Fruit fly (Drosophila melanogaster) whole organism, embryonic: ENCODE data around the gene Blos4.

Experiments used
- Awh ChIP-seq: fragments of 200-800 bp; sonication (Bioruptor generic); IDR thresholded peaks from 2 replicates; pipeline ENCODE4, ENCODE4 v1.3.6; 2022; ENCODE audit warnings: missing biosample characterization, missing genetic modification characterization
- B-H2 ChIP-seq: fragments of 200-800 bp; sonication (Bioruptor generic); optimal IDR thresholded peaks from 2 replicates; lab custom pipeline; 2018; ENCODE audit warnings: missing biosample characterization, mild to moderate bottlenecking, missing genetic modification characterization
- CG11560 ChIP-seq: fragments of 200-800 bp; sonication (Bioruptor generic); IDR thresholded peaks from 3 replicates; pipeline ENCODE4 v1.3.6; 2022; ENCODE audit warnings: missing biosample characterization, missing genetic modification characterization
- CG11695 ChIP-seq: fragments of 200-800 bp; sonication (Bioruptor generic); IDR thresholded peaks from 3 replicates; pipeline ENCODE4 v1.3.6; 2022; ENCODE audit warnings: missing biosample characterization, missing genetic modification characterization
- CG14667 ChIP-seq: fragments of 200-800 bp; sonication (Bioruptor generic); IDR thresholded peaks from 2 replicates; pipeline ENCODE4 v1.3.6; 2022; ENCODE audit warnings: missing biosample characterization, missing genetic modification characterization
- CG1529 ChIP-seq: fragments of 200-800 bp; sonication (Bioruptor generic); optimal IDR thresholded peaks from 3 replicates; lab custom pipeline; 2018; ENCODE audit warnings: missing biosample characterization, missing genetic modification characterization
- CG15514 ChIP-seq: fragments of 200-800 bp; sonication (Bioruptor generic); optimal IDR thresholded peaks from 3 replicates; lab custom pipeline; 2017; ENCODE audit warnings: missing biosample characterization, missing genetic modification characterization, mild to moderate bottlenecking, moderate library complexity, missing genetic modification reagents
- CG16813 ChIP-seq: fragments of 200-800 bp; sonication (Bioruptor generic); IDR thresholded peaks from 3 replicates; pipeline ENCODE4 v1.3.6; 2022; ENCODE audit warnings: missing biosample characterization, missing genetic modification characterization; ENCODE audit not compliant: partially characterized antibody
- CG30431 ChIP-seq: fragments of 200-800 bp; sonication (Bioruptor generic); optimal IDR thresholded peaks from 2 replicates; lab custom pipeline; 2017; ENCODE audit warnings: missing biosample characterization, missing genetic modification characterization
- CG32532 ChIP-seq: fragments of 200-800 bp; sonication (Bioruptor generic); IDR thresholded peaks from 2 replicates; pipeline ENCODE4 v1.3.6; 2022; ENCODE audit warnings: missing biosample characterization, missing genetic modification characterization
- CG4854 ChIP-seq: fragments of 200-800 bp; sonication (Bioruptor generic); optimal IDR thresholded peaks from 2 replicates; lab custom pipeline; 2016; ENCODE audit warnings: missing biosample characterization, missing genetic modification characterization, inconsistent platforms
- CG7357 ChIP-seq: fragments of 200-800 bp; sonication (Bioruptor generic); IDR thresholded peaks from 3 replicates; pipeline ENCODE4 v1.3.6; 2022; ENCODE audit warnings: missing biosample characterization, missing genetic modification characterization
- CG7372 ChIP-seq: fragments of 200-800 bp; sonication (Bioruptor generic); IDR thresholded peaks from 2 replicates; pipeline ENCODE4 v1.3.6; 2022; ENCODE audit warnings: missing biosample characterization, missing genetic modification characterization
- CG9797 ChIP-seq: fragments of 200-800 bp; sonication (Bioruptor generic); optimal IDR thresholded peaks from 3 replicates; lab custom pipeline; 2018; ENCODE audit warnings: missing biosample characterization, mild to moderate bottlenecking, missing genetic modification characterization
- CHES-1-like ChIP-seq: fragments of 200-800 bp; sonication (Bioruptor generic); optimal IDR thresholded peaks from 2 replicates; lab custom pipeline; 2016; ENCODE audit warnings: missing biosample characterization, missing genetic modification characterization
- CTCF ChIP-seq: fragments of 200-800 bp; sonication (Bioruptor generic); optimal IDR thresholded peaks from 2 replicates; lab custom pipeline; 2017; ENCODE audit warnings: missing biosample characterization, mild to moderate bottlenecking, missing genetic modification characterization, moderate library complexity
- Chrac-16 ChIP-seq: fragments of 200-800 bp; sonication (Bioruptor generic); optimal IDR thresholded peaks from 3 replicates; lab custom pipeline; 2016; ENCODE audit warnings: missing biosample characterization, missing genetic modification characterization
- D19A ChIP-seq: fragments of 200-800 bp; optimal IDR thresholded peaks from 3 replicates; lab custom pipeline; 2019; ENCODE audit warnings: missing biosample characterization, mild to moderate bottlenecking, missing genetic modification characterization, moderate library complexity
- Doc3 ChIP-seq: fragments of 200-800 bp; sonication (Bioruptor generic); IDR thresholded peaks from 3 replicates; pipeline ENCODE4 v1.3.6; 2022; ENCODE audit warnings: missing biosample characterization, missing genetic modification characterization; ENCODE audit not compliant: partially characterized antibody
- Dp ChIP-seq: fragments of 200-800 bp; sonication (Bioruptor generic); optimal IDR thresholded peaks from 2 replicates; lab custom pipeline; 2018; ENCODE audit warnings: missing biosample characterization, mild to moderate bottlenecking, missing genetic modification characterization, moderate library complexity
- H15 ChIP-seq: fragments of 200-800 bp; sonication (Bioruptor generic); IDR thresholded peaks from 3 replicates; pipeline ENCODE4 v1.3.6; 2022; ENCODE audit warnings: missing biosample characterization, missing genetic modification characterization
- Neu2 ChIP-seq: fragments of 200-800 bp; sonication (Bioruptor generic); optimal IDR thresholded peaks from 3 replicates; lab custom pipeline; 2016; ENCODE audit warnings: missing biosample characterization, missing genetic modification characterization, borderline replicate concordance
- Nf-YA ChIP-seq: fragments of 200-800 bp; sonication (Bioruptor generic); IDR thresholded peaks from 2 replicates; pipeline ENCODE4 v1.3.6; 2022; ENCODE audit warnings: missing biosample characterization, missing genetic modification characterization
- Oli ChIP-seq: fragments of 200-800 bp; sonication (Bioruptor generic); optimal IDR thresholded peaks from 2 replicates; lab custom pipeline; 2018; ENCODE audit warnings: missing biosample characterization, mild to moderate bottlenecking, missing genetic modification characterization, moderate library complexity
- Optix ChIP-seq: fragments of 200-800 bp; sonication (Bioruptor generic); IDR thresholded peaks from 3 replicates; pipeline ENCODE4 v1.3.6; 2022; ENCODE audit warnings: missing biosample characterization, missing genetic modification characterization
- Ravus ChIP-seq: fragments of 200-800 bp; sonication (Bioruptor generic); IDR thresholded peaks from 2 replicates; pipeline ENCODE4 v1.3.6; 2022; ENCODE audit warnings: missing biosample characterization, missing genetic modification characterization
- bcd ChIP-seq: fragments of 200-800 bp; sonication (Bioruptor generic); optimal IDR thresholded peaks from 2 replicates; lab custom pipeline; 2017; ENCODE audit warnings: missing biosample characterization, mild to moderate bottlenecking, missing genetic modification characterization
- croc ChIP-seq: fragments of 200-800 bp; sonication (Bioruptor generic); conservative IDR thresholded peaks from 3 replicates; pipeline ENCODE4 v1.3.6; 2022; ENCODE audit warnings: missing biosample characterization, missing genetic modification characterization
- dpn ChIP-seq, 2 experiments: fragments of 200-800 bp; sonication (Bioruptor generic); optimal IDR thresholded peaks; 3 replicates each; lab custom pipeline; 2016; ENCODE audit warnings: missing biosample characterization in 2 of 2, missing genetic modification characterization in 2 of 2
- en ChIP-seq: fragments of 200-800 bp; sonication (Bioruptor generic); optimal IDR thresholded peaks from 2 replicates; lab custom pipeline; 2016; ENCODE audit warnings: missing biosample characterization, missing genetic modification characterization
- ftz-f1 ChIP-seq: fragments of 200-800 bp; sonication (Bioruptor generic); optimal IDR thresholded peaks from 2 replicates; lab custom pipeline; 2016; ENCODE audit warnings: missing biosample characterization, missing genetic modification characterization
- her ChIP-seq: fragments of 200-800 bp; sonication (Bioruptor generic); optimal IDR thresholded peaks from 2 replicates; lab custom pipeline; 2016; ENCODE audit warnings: missing biosample characterization, missing genetic modification characterization
- hth ChIP-seq: fragments of >200 bp; optimal IDR thresholded peaks from 2 replicates; lab custom pipeline; 2017; ENCODE audit warnings: inconsistent platforms
- jumu ChIP-seq: fragments of 200-800 bp; sonication (Bioruptor generic); optimal IDR thresholded peaks from 3 replicates; lab custom pipeline; 2016; ENCODE audit warnings: missing biosample characterization, missing genetic modification characterization
- ken ChIP-seq: fragments of 200-800 bp; sonication (Bioruptor generic); IDR thresholded peaks from 3 replicates; pipeline ENCODE4 v1.3.6; 2022; ENCODE audit warnings: missing biosample characterization, missing genetic modification characterization
- knrl ChIP-seq: fragments of 200-800 bp; sonication (Bioruptor generic); IDR thresholded peaks from 3 replicates; pipeline ENCODE4 v1.3.6; 2022; ENCODE audit warnings: missing biosample characterization, missing genetic modification characterization; ENCODE audit not compliant: partially characterized antibody
- nmo ChIP-seq: fragments of 200-800 bp; sonication (Bioruptor generic); optimal IDR thresholded peaks from 2 replicates; lab custom pipeline; 2018; ENCODE audit warnings: missing biosample characterization, mild to moderate bottlenecking, missing genetic modification characterization, moderate library complexity
- pan ChIP-seq, 4 experiments: fragments of >200 bp in 3 of 4; fragments of 200-800 bp in 1 of 4; sonication (Bioruptor generic) in 1 of 4; optimal IDR thresholded peaks in 3 of 4; IDR thresholded peaks in 1 of 4; 2 replicates each; pipeline versions ENCODE4 v1.3.6 to Lab custom; 2017 to 2022; ENCODE audit warnings: missing biosample characterization in 2 of 4, missing genetic modification characterization in 2 of 4, mixed read lengths in 1 of 4
- prd ChIP-seq, 3 experiments: fragments of >200 bp in 2 of 3; fragments of 200-800 bp in 1 of 3; sonication (Bioruptor generic) in 1 of 3; optimal IDR thresholded peaks in 2 of 3; IDR thresholded peaks in 1 of 3; 2 replicates in 2 of 3; 3 replicates in 1 of 3; pipeline versions ENCODE4 v1.3.6 to Lab custom; 2017 to 2022; ENCODE audit warnings: missing biosample characterization in 1 of 3, missing genetic modification characterization in 1 of 3
- pros ChIP-seq: fragments of 200-800 bp; sonication (Bioruptor generic); optimal IDR thresholded peaks from 3 replicates; lab custom pipeline; 2019; ENCODE audit warnings: missing biosample characterization, mild to moderate bottlenecking, missing genetic modification characterization, moderate library complexity
- schlank ChIP-seq: fragments of 200-800 bp; sonication (Bioruptor generic); optimal IDR thresholded peaks from 2 replicates; lab custom pipeline; 2018; ENCODE audit warnings: missing biosample characterization, mild to moderate bottlenecking, missing genetic modification characterization
- sima ChIP-seq: fragments of 200-800 bp; sonication (Bioruptor generic); optimal IDR thresholded peaks from 2 replicates; lab custom pipeline; 2016; ENCODE audit warnings: missing biosample characterization, missing genetic modification characterization
- sna ChIP-seq: fragments of 200-800 bp; sonication (Bioruptor generic); IDR thresholded peaks from 2 replicates; pipeline ENCODE4 v1.3.6; 2022; ENCODE audit warnings: missing biosample characterization, missing genetic modification characterization; ENCODE audit not compliant: partially characterized antibody
- so ChIP-seq: fragments of 200-800 bp; sonication (Bioruptor generic); IDR thresholded peaks from 3 replicates; pipeline ENCODE4 v1.3.6; 2022; ENCODE audit warnings: missing biosample characterization, missing genetic modification characterization
- tgo ChIP-seq: fragments of 200-800 bp; sonication (Bioruptor generic); IDR thresholded peaks from 3 replicates; pipeline ENCODE4 v1.3.6; 2022; ENCODE audit warnings: missing biosample characterization, missing genetic modification characterization
- trem ChIP-seq: fragments of 200-800 bp; optimal IDR thresholded peaks from 3 replicates; lab custom pipeline; 2019; ENCODE audit warnings: missing biosample characterization, mild to moderate bottlenecking, missing genetic modification characterization, moderate library complexity
- unpg ChIP-seq: fragments of 200-800 bp; sonication (Bioruptor generic); optimal IDR thresholded peaks from 3 replicates; lab custom pipeline; 2018; ENCODE audit warnings: missing biosample characterization, mild to moderate bottlenecking, missing genetic modification characterization, moderate library complexity
- zf30C ChIP-seq: fragments of 200-800 bp; sonication (Bioruptor generic); optimal IDR thresholded peaks from 3 replicates; lab custom pipeline; 2018; ENCODE audit warnings: missing biosample characterization, mild to moderate bottlenecking, missing genetic modification characterization
- zfh2 ChIP-seq: fragments of 200-800 bp; sonication (Bioruptor generic); optimal IDR thresholded peaks from 2 replicates; lab custom pipeline; 2016; ENCODE audit warnings: missing biosample characterization, missing genetic modification characterization

Blos4 gene

dm6 chr3L:10855419-10856213 lies 23.3 kb upstream of the Blos4 start (continued):
- TF ChIP-seq tgo (GFP tag; lab: Robert Waterston, UW) (peak; percentile 89), CG30431 (GFP tag; lab: Kevin White, UChicago) (peak; percentile 83), zf30C (GFP tag; lab: Kevin White, UChicago) (no peak), schlank (tag; lab: Kevin White, UChicago) (peak; percentile 51), CG4854 (GFP tag; lab: Kevin White, UChicago) (no peak), CG9797 (GFP tag; lab: Kevin White, UChicago) (no peak), Dp (GFP tag; lab: Kevin White, UChicago) (no peak), nmo (GFP tag; lab: Kevin White, UChicago) (peak; percentile 94), zfh2 (GFP tag; lab: Kevin White, UChicago) (no peak), CG7372 (GFP tag; lab: Robert Waterston, UW) (peak; percentile 74), en (no peak), Doc3 (GFP tag; lab: Robert Waterston, UW) (no peak), hth (lab: Kevin White, UChicago) (no peak), pan (optimal IDR thresholded peaks at IDR 0.05; lab: Kevin White, UChicago) (no peak), pan (GFP tag; optimal IDR thresholded peaks at IDR 0.05 in 1 of 2, IDR thresholded peaks at IDR 0.05 in 1 of 2) (peak in 1 of 2 experiments; percentile 90), CG32532 (GFP tag; lab: Robert Waterston, UW) (peak; percentile 75), dpn (GFP tag; optimal IDR thresholded peaks at IDR 0.05; lab: Kevin White, UChicago) (peak in 1 of 2 experiments; percentile 84), CG11560 (tag; lab: Robert Waterston, UW) (peak; percentile 70; the same call in 1 of the 3 replicates), knrl (GFP tag; lab: Robert Waterston, UW) (no peak), CTCF (GFP tag; lab: Kevin White, UChicago) (peak; percentile 45), Awh (GFP tag; lab: Robert Waterston, UW) (peak; percentile 79), Ravus (peak; percentile 41), sna (no peak), pros (GFP tag; lab: Kevin White, UChicago) (no peak), CG15514 (GFP tag; lab: Kevin White, UChicago) (peak; percentile 63), B-H2 (GFP tag; lab: Kevin White, UChicago) (peak; percentile 80), bcd (GFP tag; lab: Kevin White, UChicago) (peak; percentile 87), her (GFP tag; lab: Kevin White, UChicago) (no peak), Nf-YA (GFP tag; lab: Robert Waterston, UW) (peak; percentile 14; the same call in 1 of the 2 replicates), Chrac-16 (GFP tag; lab: Kevin White, UChicago) (peak; percentile 88), CG7357 (GFP tag; lab: Robert Waterston, UW) (peak; percentile 79), prd (optimal IDR thresholded peaks at IDR 0.05; lab: Kevin White, UChicago) (no peak), prd (GFP tag; IDR thresholded peaks at IDR 0.05; lab: Robert Waterston, UW) (peak; percentile 95), croc (GFP tag; lab: Robert Waterston, UW) (peak; percentile 93), CG1529 (GFP tag; lab: Kevin White, UChicago) (peak; percentile 76), Neu2 (GFP tag; lab: Kevin White, UChicago) (no peak), sima (GFP tag; lab: Kevin White, UChicago) (no peak), CG11695 (peak; percentile 88), ken (GFP tag; lab: Robert Waterston, UW) (peak; percentile 86), Optix (GFP tag; lab: Robert Waterston, UW) (peak; percentile 64; the same call in 2 of the 3 replicates), D19A (tag; lab: Kevin White, UChicago) (peak; percentile 88), H15 (peak; percentile 74), CHES-1-like (GFP tag; lab: Kevin White, UChicago) (no peak), ftz-f1 (GFP tag; lab: Kevin White, UChicago) (no peak), trem (tag; lab: Kevin White, UChicago) (peak; percentile 92), CG14667 (GFP tag; lab: Robert Waterston, UW) (no peak; the same call in 1 of the 2 replicates), unpg (peak; percentile 87), CG16813 (GFP tag; lab: Robert Waterston, UW) (no peak), jumu (no peak), Oli (tag; lab: Kevin White, UChicago) (peak; percentile 89), so (peak; percentile 89; the same call in 2 of the 3 replicates)
